Worm (Caenorhabditis elegans) whole organism, L4 larva: ENCODE measurements around the gene Y62H9A.9.

Source experiments
- F10B5.3 ChIP-seq: sonication (generic microtip); optimal IDR thresholded peaks from 2 replicates; lab custom pipeline; 2016; ENCODE audit warnings: mild to moderate bottlenecking, missing genetic modification characterization, missing compliant biosample characterization
- F37D6.2 ChIP-seq: sonication (generic microtip); optimal IDR thresholded peaks from 2 replicates; lab custom pipeline; 2016; ENCODE audit warnings: mild to moderate bottlenecking, missing genetic modification characterization, missing compliant biosample characterization
- F49E8.2 ChIP-seq: sonication (generic microtip); optimal IDR thresholded peaks from 2 replicates; lab custom pipeline; 2016; ENCODE audit warnings: missing compliant biosample characterization, mild to moderate bottlenecking, missing genetic modification characterization, borderline replicate concordance
- T20F7.1 ChIP-seq: fragments of 200-800 bp; sonication (Bioruptor generic); optimal IDR thresholded peaks from 2 replicates; lab custom pipeline; 2018; ENCODE audit warnings: mild to moderate bottlenecking, missing genetic modification characterization, missing compliant biosample characterization
- T26A8.4 ChIP-seq: fragments of 200-800 bp; sonication (Bioruptor generic); IDR thresholded peaks from 2 replicates; pipeline ENCODE4 v1.3.6; 2022; ENCODE audit warnings: missing genetic modification characterization, missing compliant biosample characterization
- Y75B8A.6 ChIP-seq: fragments of 200-800 bp; sonication (Bioruptor generic); IDR thresholded peaks from 2 replicates; pipeline ENCODE4 v1.3.6; 2022; ENCODE audit warnings: missing genetic modification reagents, missing genetic modification characterization, missing compliant biosample characterization
- ZK546.5 ChIP-seq, 2 experiments: sonication (generic microtip); optimal IDR thresholded peaks; 2 replicates each; lab custom pipeline; 2017; ENCODE audit warnings: missing biosample characterization in 2 of 2, missing genetic modification characterization in 2 of 2
- aha-1 ChIP-seq: fragments of 150-350 bp; peaks from one replicate; lab custom pipeline; 2014; ENCODE audit warnings: missing biosample characterization, missing genetic modification characterization
- aly-2 ChIP-seq: sonication (generic microtip); optimal IDR thresholded peaks from 2 replicates; lab custom pipeline; 2018; ENCODE audit warnings: missing biosample characterization, missing genetic modification characterization
- arid-1 ChIP-seq: fragments of 200-800 bp; sonication (Bioruptor generic); conservative IDR thresholded peaks from 2 replicates; pipeline ENCODE4 v1.3.6; 2022; ENCODE audit warnings: missing genetic modification reagents, missing genetic modification characterization, missing compliant biosample characterization
- ceh-32 ChIP-seq: sonication (generic microtip); optimal IDR thresholded peaks from 2 replicates; lab custom pipeline; 2016; ENCODE audit warnings: mild to moderate bottlenecking, missing genetic modification characterization, missing compliant biosample characterization; ENCODE audit not compliant: poor library complexity
- ces-1 ChIP-seq: fragments of 150-350 bp; sonication (generic microtip); optimal IDR thresholded peaks from 4 replicates; lab custom pipeline; 2014; ENCODE audit warnings: missing biosample characterization, missing genetic modification reagents, missing genetic modification characterization
- ctbp-1 ChIP-seq: fragments of 200-800 bp; sonication (Bioruptor generic); IDR thresholded peaks from 2 replicates; pipeline ENCODE4 v1.3.6; 2022; ENCODE audit warnings: missing genetic modification reagents, missing genetic modification characterization, missing compliant biosample characterization
- daf-12 ChIP-seq: fragments of 150-350 bp; optimal IDR thresholded peaks from 2 replicates; lab custom pipeline; 2014; ENCODE audit warnings: missing biosample characterization, missing genetic modification reagents, missing genetic modification characterization
- daf-8 ChIP-seq: fragments of 200-800 bp; sonication (Bioruptor generic); IDR thresholded peaks from 2 replicates; pipeline ENCODE4 v1.3.6; 2022; ENCODE audit warnings: missing genetic modification characterization, missing compliant biosample characterization
- dmd-9 ChIP-seq: fragments of 200-800 bp; sonication (Bioruptor generic); IDR thresholded peaks from 2 replicates; pipeline ENCODE4 v1.3.6; 2022; ENCODE audit warnings: missing genetic modification reagents, missing genetic modification characterization, missing compliant biosample characterization
- duxl-1 ChIP-seq: sonication (generic microtip); optimal IDR thresholded peaks from 2 replicates; lab custom pipeline; 2016; ENCODE audit warnings: mild to moderate bottlenecking, missing genetic modification characterization, moderate library complexity, missing compliant biosample characterization; ENCODE audit not compliant: poor library complexity
- fos-1 ChIP-seq: fragments of 150-350 bp; optimal IDR thresholded peaks from 2 replicates; lab custom pipeline; 2014; ENCODE audit warnings: missing biosample characterization, missing genetic modification characterization
- gei-8 ChIP-seq: fragments of 200-800 bp; sonication (Bioruptor generic); optimal IDR thresholded peaks from 2 replicates; lab custom pipeline; 2018; ENCODE audit warnings: mild to moderate bottlenecking, missing genetic modification characterization, missing compliant biosample characterization
- hif-1 ChIP-seq, 2 experiments: sonication (generic microtip); optimal IDR thresholded peaks; 2 replicates each; lab custom pipeline; 2016 to 2017; ENCODE audit warnings: missing compliant biosample characterization in 2 of 2, missing genetic modification characterization in 2 of 2, missing genetic modification reagents in 2 of 2, missing genotype in 2 of 2, mild to moderate bottlenecking in 1 of 2
- hlh-30 ChIP-seq: sonication (generic microtip); optimal IDR thresholded peaks from 2 replicates; lab custom pipeline; 2017; ENCODE audit warnings: antibody characterized with exemption, mild to moderate bottlenecking, missing genetic modification characterization, missing compliant biosample characterization; ENCODE audit not compliant: insufficient read depth
- lim-7 ChIP-seq: fragments of 200-800 bp; sonication (Bioruptor generic); IDR thresholded peaks from 2 replicates; pipeline ENCODE4 v1.3.6; 2022; ENCODE audit warnings: missing genetic modification characterization, missing compliant biosample characterization
- lin-15B ChIP-seq: fragments of 150-350 bp; sonication (generic microtip); optimal IDR thresholded peaks from 3 replicates; lab custom pipeline; 2014; ENCODE audit warnings: missing biosample characterization, missing genetic modification characterization
- lin-29 ChIP-seq: fragments of 200-800 bp; sonication (Bioruptor generic); IDR thresholded peaks from 2 replicates; pipeline ENCODE4 v1.3.6; 2022; ENCODE audit warnings: missing genetic modification reagents, missing genetic modification characterization, missing compliant biosample characterization
- lsy-2 ChIP-seq, 2 experiments: fragments of 150-350 bp in 1 of 2; sonication (generic microtip) in 1 of 2; optimal IDR thresholded peaks; 2 replicates each; lab custom pipeline; 2014 to 2017; ENCODE audit warnings: missing biosample characterization in 2 of 2, missing genetic modification characterization in 2 of 2
- madf-5 ChIP-seq, 2 experiments: fragments of 200-800 bp; sonication (Bioruptor generic); IDR thresholded peaks; 2 replicates each; pipeline ENCODE4 v1.3.6; 2022; ENCODE audit warnings: missing compliant biosample characterization in 2 of 2, missing genetic modification characterization in 2 of 2
- mdl-1 ChIP-seq, 2 experiments: fragments of 150-350 bp in 1 of 2; sonication (generic microtip) in 1 of 2; optimal IDR thresholded peaks; 2 replicates each; lab custom pipeline; 2014 to 2017; ENCODE audit warnings: missing biosample characterization in 2 of 2, missing genetic modification characterization in 2 of 2
- mes-2 ChIP-seq: sonication (generic microtip); optimal IDR thresholded peaks from 2 replicates; lab custom pipeline; 2016; ENCODE audit warnings: missing genotype, mild to moderate bottlenecking, missing genetic modification characterization, missing compliant biosample characterization; ENCODE audit not compliant: poor library complexity, severe bottlenecking
- nhr-10 ChIP-seq: fragments of 150-350 bp; optimal IDR thresholded peaks from 2 replicates; lab custom pipeline; 2014; ENCODE audit warnings: missing biosample characterization, missing genetic modification characterization
- nhr-11 ChIP-seq: fragments of 150-350 bp; optimal IDR thresholded peaks from 2 replicates; lab custom pipeline; 2014; ENCODE audit warnings: missing biosample characterization, missing genetic modification characterization
- nhr-111 ChIP-seq: fragments of 200-800 bp; sonication (Bioruptor generic); optimal IDR thresholded peaks from 2 replicates; lab custom pipeline; 2018; ENCODE audit warnings: mild to moderate bottlenecking, missing genetic modification characterization, missing compliant biosample characterization
- nhr-237 ChIP-seq: sonication (generic microtip); optimal IDR thresholded peaks from 2 replicates; lab custom pipeline; 2017; ENCODE audit warnings: missing biosample characterization, missing genetic modification characterization
- nhr-41 ChIP-seq: fragments of 200-800 bp; sonication (Bioruptor generic); IDR thresholded peaks from 2 replicates; pipeline ENCODE4 v1.3.6; 2022; ENCODE audit warnings: missing genetic modification reagents, missing genetic modification characterization, missing compliant biosample characterization
- nhr-76 ChIP-seq: fragments of 150-350 bp; optimal IDR thresholded peaks from 2 replicates; lab custom pipeline; 2014; ENCODE audit warnings: missing biosample characterization, missing genetic modification characterization
- nhr-77 ChIP-seq: fragments of 150-350 bp; optimal IDR thresholded peaks from 2 replicates; lab custom pipeline; 2014; ENCODE audit warnings: missing biosample characterization, missing genetic modification characterization
- pqm-1 ChIP-seq: sonication (generic microtip); optimal IDR thresholded peaks from 2 replicates; lab custom pipeline; 2017; ENCODE audit warnings: missing biosample characterization, missing genetic modification characterization
- sdz-12 ChIP-seq: fragments of 200-800 bp; sonication (Bioruptor generic); optimal IDR thresholded peaks from 2 replicates; lab custom pipeline; 2018; ENCODE audit warnings: mild to moderate bottlenecking, missing genetic modification characterization, missing compliant biosample characterization
- tra-1 ChIP-seq: fragments of 200-800 bp; sonication (Bioruptor generic); IDR thresholded peaks from 2 replicates; pipeline ENCODE4 v1.3.6; 2022; ENCODE audit warnings: missing genetic modification reagents, missing genetic modification characterization, missing compliant biosample characterization
- unc-130 ChIP-seq: sonication (generic microtip); optimal IDR thresholded peaks from 2 replicates; lab custom pipeline; 2016; ENCODE audit warnings: missing genetic modification reagents, missing genetic modification characterization, missing compliant biosample characterization
- vab-7 ChIP-seq: fragments of 200-800 bp; sonication (Bioruptor generic); IDR thresholded peaks from 2 replicates; pipeline ENCODE4 v1.3.6; 2022; ENCODE audit warnings: missing genetic modification reagents, missing genetic modification characterization, missing compliant biosample characterization
- zfp-2 ChIP-seq: sonication (generic microtip); optimal IDR thresholded peaks from 2 replicates; lab custom pipeline; 2016; ENCODE audit warnings: mild to moderate bottlenecking, missing genetic modification characterization, missing compliant biosample characterization
- zip-11 ChIP-seq: fragments of 200-800 bp; sonication (Bioruptor generic); IDR thresholded peaks from 2 replicates; pipeline ENCODE4 v1.3.6; 2022; ENCODE audit warnings: missing genetic modification characterization, missing compliant biosample characterization
- zip-2 ChIP-seq: fragments of 150-350 bp; optimal IDR thresholded peaks from 2 replicates; lab custom pipeline; 2014; ENCODE audit warnings: missing biosample characterization, missing genetic modification characterization

Y62H9A.9 gene

DNA sequence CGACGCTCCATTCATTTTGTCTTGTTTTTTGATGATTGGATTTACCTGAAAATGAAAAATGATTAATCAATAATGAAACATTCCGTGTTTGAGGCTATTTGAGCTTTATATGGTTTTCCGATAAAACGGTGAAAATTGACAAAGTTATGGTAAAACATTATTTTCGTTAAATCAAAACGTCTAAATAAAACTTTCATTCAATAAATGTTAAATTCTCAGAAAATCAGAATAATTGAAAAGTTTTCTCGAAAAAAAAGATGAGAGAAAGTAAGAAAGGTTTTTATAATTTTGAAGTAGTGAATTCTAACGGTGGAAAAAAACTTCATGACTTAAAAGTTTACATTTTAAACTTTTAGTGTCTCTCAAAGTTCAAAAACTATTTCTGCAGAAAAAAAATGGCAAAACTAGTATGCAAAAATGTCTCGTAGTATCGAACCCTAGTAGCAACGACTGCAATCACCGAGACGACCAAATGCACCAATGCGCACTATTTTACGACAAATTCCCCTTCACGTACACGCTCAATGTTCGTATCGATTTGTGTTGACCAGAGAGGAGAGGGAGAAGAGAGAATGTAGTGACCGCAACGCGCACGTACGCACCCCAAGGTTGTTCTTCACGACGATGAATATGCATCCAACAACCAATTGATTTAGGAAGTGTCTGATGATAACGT is 49.0 kb upstream of the Y62H9A.9 start, which contains the start of gene nfya-1 (continued):
- no peak for TF ChIP-seq nhr-77 (tag; lab: Kevin White, UChicago)
- TF ChIP-seq F37D6.2 (tag; lab: Kevin White, UChicago), result no peak
- no peak for TF ChIP-seq lsy-2 (tag; optimal IDR thresholded peaks at IDR 0.05; lab: Kevin White, UChicago)
- TF ChIP-seq hlh-30 (tag; lab: Kevin White, UChicago), result peak; percentile 67
- no peak for TF ChIP-seq lim-7
- no peak for TF ChIP-seq ctbp-1 (GFP tag; lab: Robert Waterston, UW)
- no peak for TF ChIP-seq aly-2 (tag; lab: Kevin White, UChicago)
- peak; percentile 75 for TF ChIP-seq mes-2 (tag; lab: Kevin White, UChicago)
- no peak for TF ChIP-seq vab-7 (GFP tag; lab: Robert Waterston, UW)
- no peak for TF ChIP-seq daf-8
- no peak for TF ChIP-seq daf-12 (tag; lab: Kevin White, UChicago)
- TF ChIP-seq fos-1, result no peak
- no peak for TF ChIP-seq zfp-2 (tag; lab: Kevin White, UChicago)

DNA sequence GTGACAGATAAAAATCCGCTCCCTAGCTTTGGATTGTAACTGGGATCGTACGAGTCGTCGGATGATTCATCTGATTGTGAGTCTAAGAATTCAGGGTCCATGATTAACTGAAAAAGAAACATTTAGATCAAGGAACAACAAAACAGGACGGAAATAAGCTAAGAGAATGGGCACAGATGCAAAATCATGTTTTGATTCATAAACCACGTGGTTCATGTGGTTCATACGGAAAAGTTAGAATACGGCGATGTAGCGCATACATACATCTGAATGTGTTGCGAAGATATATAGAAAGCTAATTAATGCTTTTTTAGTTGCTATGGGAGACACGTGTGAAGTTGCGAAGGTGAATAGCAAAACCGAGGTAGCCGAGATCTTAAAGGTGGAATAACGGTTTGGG is 44.0 kb upstream of the Y62H9A.9 start, which contains the start of gene F55G7.3:
Gene F55G7.3, minus strand, starts transcription at position 101 of the 400 bp plus-strand sequence.
- TF ChIP-seq daf-12 (tag; lab: Kevin White, UChicago), result no peak
- TF ChIP-seq aha-1, result peak; percentile 46
- TF ChIP-seq T20F7.1, result no peak
- no peak for TF ChIP-seq nhr-77 (tag; lab: Kevin White, UChicago)

DNA sequence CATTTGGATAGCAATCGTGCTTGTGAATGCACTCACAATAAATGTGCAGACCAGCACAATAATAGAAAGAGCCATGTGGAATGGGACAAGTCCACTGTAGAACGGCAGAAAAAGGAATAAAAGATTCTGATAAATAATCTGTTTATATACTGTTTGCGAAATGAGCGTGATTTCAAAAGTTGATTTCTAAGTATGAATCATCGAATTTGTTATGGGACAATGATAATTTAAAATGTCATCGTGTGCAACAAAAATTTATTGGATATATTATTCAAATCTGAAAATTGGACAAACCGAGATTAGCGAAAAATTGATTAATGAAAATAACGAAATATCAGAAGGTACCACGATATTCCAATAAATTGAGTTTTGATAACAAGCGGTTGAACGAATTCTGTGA is 40.9 kb upstream of the Y62H9A.9 start, which contains the start of gene F55G7.5:
Gene F55G7.5, minus strand, starts transcription at position 101 of the 400 bp plus-strand sequence.
- TF ChIP-seq zip-11 (GFP tag; lab: Robert Waterston, UW), result no peak
- TF ChIP-seq nhr-11 (tag; lab: Kevin White, UChicago), result no peak
- no peak for TF ChIP-seq duxl-1 (tag; lab: Kevin White, UChicago)
- no peak for TF ChIP-seq Y75B8A.6 (GFP tag; lab: Robert Waterston, UW)
- TF ChIP-seq nhr-10 (tag; lab: Kevin White, UChicago), result no peak
- TF ChIP-seq nhr-111, result no peak
- no peak for TF ChIP-seq unc-130
- TF ChIP-seq zip-2 (tag; lab: Kevin White, UChicago), result no peak
- no peak for TF ChIP-seq F10B5.3 (tag; lab: Kevin White, UChicago)
- TF ChIP-seq hif-1 (tag; optimal IDR thresholded peaks at IDR 0.05; lab: Kevin White, UChicago), result no peak
- TF ChIP-seq T26A8.4 (GFP tag; lab: Robert Waterston, UW), result no peak
- TF ChIP-seq pqm-1 (tag; lab: Kevin White, UChicago), result no peak
- no peak for TF ChIP-seq sdz-12 (GFP tag; lab: Kevin White, UChicago)
- no peak for TF ChIP-seq ZK546.5 (tag; optimal IDR thresholded peaks at IDR 0.05; lab: Kevin White, UChicago)
- no peak for TF ChIP-seq nhr-41 (GFP tag; lab: Robert Waterston, UW)

DNA sequence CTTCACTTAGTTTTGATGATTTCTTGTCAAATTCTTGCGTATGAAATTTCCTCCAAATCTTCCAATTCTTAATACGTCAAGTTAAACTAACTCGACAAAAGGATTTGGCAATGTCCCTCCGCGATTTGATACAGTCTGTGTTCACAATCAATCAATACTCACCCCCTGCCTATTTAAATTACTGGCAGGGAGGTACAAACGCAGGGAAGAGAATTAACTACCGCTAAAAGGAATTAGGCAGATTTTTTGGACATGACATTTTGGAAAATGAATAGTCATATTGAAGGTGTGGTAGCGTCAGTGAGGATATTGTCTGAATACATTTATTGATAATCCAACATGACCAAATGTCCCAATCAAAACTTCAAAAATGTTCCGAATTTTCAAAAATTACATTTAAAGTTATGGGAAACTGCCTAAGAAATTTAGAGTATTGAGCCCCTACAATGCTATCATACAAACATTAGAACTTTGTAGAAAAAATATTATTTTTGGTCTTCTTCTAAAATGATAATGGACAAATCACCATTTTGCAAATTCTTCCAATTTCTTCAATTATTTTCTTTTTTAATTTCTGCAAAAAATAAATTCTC is 39.5 kb upstream of the Y62H9A.9 start:
- TF ChIP-seq gei-8, result peak; percentile 88
- peak; percentile 41 for TF ChIP-seq lin-15B (tag; lab: Kevin White, UChicago)
- peak; percentile 88 for TF ChIP-seq zfp-2 (tag; lab: Kevin White, UChicago)
- TF ChIP-seq lin-29, result peak; percentile 89
- peak; percentile 90 for TF ChIP-seq nhr-237
- TF ChIP-seq dmd-9, result peak; percentile 88
- TF ChIP-seq nhr-77 (tag; lab: Kevin White, UChicago), result peak; percentile 100
- peak; percentile 82 for TF ChIP-seq nhr-76
- TF ChIP-seq lim-7, result no peak
- TF ChIP-seq F49E8.2 (tag; lab: Kevin White, UChicago), result peak; percentile 40
- peak; percentile 89 for TF ChIP-seq Y75B8A.6 (GFP tag; lab: Robert Waterston, UW)
- TF ChIP-seq ces-1 (GFP tag; lab: Kevin White, UChicago), result peak; percentile 95
- peak; percentile 53 to 92; a peak in 3 of 4 replicates for TF ChIP-seq madf-5 (GFP tag; IDR thresholded peaks at IDR 0.05; lab: Robert Waterston, UW)
- TF ChIP-seq ZK546.5 (tag; optimal IDR thresholded peaks at IDR 0.05; lab: Kevin White, UChicago), result peak; percentile 31 to 75
- TF ChIP-seq mdl-1 (tag; optimal IDR thresholded peaks at IDR 0.05; lab: Kevin White, UChicago), result peak; percentile 90 to 92
- peak; percentile 95 for TF ChIP-seq tra-1 (GFP tag; lab: Robert Waterston, UW)
- peak; percentile 99 for TF ChIP-seq F37D6.2 (tag; lab: Kevin White, UChicago)
- peak; percentile 88 for TF ChIP-seq ceh-32
- TF ChIP-seq arid-1 (GFP tag; lab: Robert Waterston, UW), result peak; percentile 66
